Fruit fly (Drosophila melanogaster) whole organism: ENCODE results near the gene CG4074.

Experiments
- CG8478 ChIP-seq: fragments of >200 bp; optimal IDR thresholded peaks from 2 replicates; lab custom pipeline; 2018; ENCODE audit warnings: inconsistent platforms
- Dll ChIP-seq: fragments of >200 bp; optimal IDR thresholded peaks from 2 replicates; lab custom pipeline; 2017
- EcR ChIP-seq, 2 experiments: fragments of >200 bp; optimal IDR thresholded peaks; 2 replicates each; lab custom pipeline; 2017; ENCODE audit warnings: missing biosample characterization in 2 of 2, missing genetic modification characterization in 2 of 2, missing genetic modification reagents in 2 of 2
- pan ChIP-seq: fragments of >200 bp; optimal IDR thresholded peaks from 2 replicates; lab custom pipeline; 2017
- psq ChIP-seq: fragments of >200 bp; optimal IDR thresholded peaks from 2 replicates; lab custom pipeline; 2017
- usp ChIP-seq: fragments of >200 bp; optimal IDR thresholded peaks from 2 replicates; lab custom pipeline; 2017; ENCODE audit warnings: missing biosample characterization, missing genetic modification characterization, mixed read lengths

CG4074 gene

DNA sequence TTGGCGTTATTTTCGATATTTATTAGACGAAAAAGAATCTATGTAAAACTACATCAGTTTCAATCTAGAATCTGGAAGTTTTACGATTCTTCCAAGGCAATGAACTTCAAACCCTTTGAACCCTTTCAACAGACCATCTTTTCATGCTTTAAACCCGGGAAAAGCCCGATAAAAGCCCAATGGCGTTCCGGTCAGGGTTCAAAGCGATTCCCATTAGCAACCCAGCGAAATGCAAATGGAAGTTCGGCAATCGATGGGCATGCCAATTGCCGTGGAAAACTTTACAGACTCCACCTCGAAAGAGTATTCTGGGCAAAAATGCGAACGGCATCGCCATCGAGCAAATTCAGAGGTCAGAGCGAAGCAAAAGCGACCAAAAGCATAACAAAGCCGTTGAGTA lies 36.8 kb downstream of the CG4074 start:
- TF ChIP-seq psq (lab: Kevin White, UChicago) (no peak), usp (GFP tag; lab: Kevin White, UChicago) (no peak), Dll (lab: Kevin White, UChicago) (no peak), EcR (GFP tag; optimal IDR thresholded peaks at IDR 0.05; lab: Kevin White, UChicago) (no peak), CG8478 (no peak), pan (no peak)

DNA sequence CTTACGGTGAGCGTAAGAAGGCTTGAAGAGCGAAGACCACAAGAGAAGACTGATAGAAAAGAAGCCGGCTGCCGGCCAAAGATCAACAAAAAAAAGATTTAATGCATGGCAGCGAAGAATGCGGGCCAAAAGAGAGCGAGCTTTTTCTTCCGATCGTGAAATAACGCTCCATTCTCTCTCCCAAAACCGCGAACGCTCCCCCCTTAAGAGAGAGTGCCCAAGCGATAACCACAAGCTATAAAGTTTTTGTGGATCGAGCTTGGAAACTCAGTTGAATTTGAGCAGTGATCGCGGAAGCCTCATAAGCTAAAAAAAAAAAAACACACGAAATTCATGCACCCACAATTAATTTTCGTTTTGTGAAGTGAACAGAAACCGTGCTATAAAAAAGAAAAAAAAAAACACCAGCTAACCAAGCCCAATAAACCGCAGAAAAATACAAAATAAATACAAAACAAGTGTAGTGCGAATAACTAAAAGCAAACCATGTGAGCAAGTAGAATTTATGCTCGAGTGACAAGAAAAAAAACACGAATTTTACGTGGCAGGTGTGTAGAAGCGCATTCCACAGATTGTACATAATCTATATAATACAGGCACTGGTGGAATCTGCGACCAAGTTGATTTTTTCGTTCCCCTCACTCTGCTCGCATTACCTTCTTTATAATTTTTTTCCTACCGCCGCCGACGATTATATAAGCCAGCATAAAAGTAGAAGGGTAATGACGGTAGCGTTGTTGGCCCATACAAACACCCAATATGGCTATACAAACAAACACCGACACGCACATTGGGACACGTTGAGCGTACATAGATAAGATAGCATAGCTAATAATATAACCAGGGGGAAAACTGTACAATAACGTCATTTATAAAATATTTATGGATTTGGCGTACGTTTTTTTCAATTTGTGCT lies 38.7 kb downstream of the CG4074 start, which contains the start of gene CG13252:
CG13252 (plus strand) TSS at position 269 of the 916 bp plus-strand sequence.
- TF ChIP-seq EcR (GFP tag; optimal IDR thresholded peaks at IDR 0.05; lab: Kevin White, UChicago), result no peak
- TF ChIP-seq Dll (lab: Kevin White, UChicago), result peak; percentile 84
- TF ChIP-seq pan, result no peak
- no peak for TF ChIP-seq usp (GFP tag; lab: Kevin White, UChicago)
- TF ChIP-seq psq (lab: Kevin White, UChicago), result no peak
- no peak for TF ChIP-seq CG8478

DNA sequence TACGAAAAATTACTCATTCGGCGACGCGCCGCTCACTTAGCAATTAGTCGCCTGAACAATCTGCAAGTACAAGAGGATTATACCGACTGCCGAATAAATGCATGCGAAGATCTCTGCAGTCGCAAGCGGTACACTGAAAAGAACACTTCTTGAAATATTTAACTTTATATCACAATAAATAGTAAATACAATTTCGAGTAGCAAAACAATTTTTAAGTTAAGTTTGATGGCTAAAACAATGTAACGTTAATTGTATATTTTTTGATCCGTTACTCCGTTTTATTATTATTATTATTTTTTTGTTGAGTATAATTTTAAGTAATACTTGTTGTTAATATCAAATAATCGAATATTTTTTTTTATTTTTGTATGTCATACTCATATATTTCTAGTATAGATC lies 39.9 kb downstream of the CG4074 start:
- no peak for TF ChIP-seq pan
- no peak for TF ChIP-seq Dll (lab: Kevin White, UChicago)
- TF ChIP-seq psq (lab: Kevin White, UChicago), result no peak

DNA sequence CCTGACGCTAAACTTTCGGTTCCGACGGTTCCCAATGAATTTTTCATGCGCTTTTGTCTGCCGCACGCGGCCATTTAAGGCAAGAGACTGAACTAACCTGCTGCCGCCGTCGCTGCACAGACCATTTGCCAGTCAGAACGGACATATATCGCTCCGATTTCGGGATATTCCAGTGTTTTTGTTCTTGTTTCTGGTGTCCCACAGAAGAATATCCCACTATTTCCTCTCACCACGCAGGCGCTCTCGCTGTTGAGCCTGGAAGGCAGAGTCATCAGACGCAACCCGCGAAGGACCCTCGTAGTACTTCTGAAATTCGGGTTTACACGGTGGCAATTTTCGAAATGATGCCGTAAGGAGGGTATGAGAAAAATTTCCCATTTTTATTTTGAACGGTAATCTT lies 50.2 kb downstream of the CG4074 start, which contains the start of gene cmpy:
cmpy (minus strand) TSS at position 101 of the 400 bp plus-strand sequence.
- no peak for TF ChIP-seq Dll (lab: Kevin White, UChicago)
- TF ChIP-seq pan, result no peak
- TF ChIP-seq usp (GFP tag; lab: Kevin White, UChicago), result no peak
- TF ChIP-seq EcR (GFP tag; optimal IDR thresholded peaks at IDR 0.05; lab: Kevin White, UChicago), result no peak
- no peak for TF ChIP-seq psq (lab: Kevin White, UChicago)
- no peak for TF ChIP-seq CG8478
